Worm (Caenorhabditis elegans) whole organism, late embryonic: Measurements from ENCODE around the gene F22E5.12.

Experiments used
- C08G9.2 ChIP-seq: sonication (generic microtip); optimal IDR thresholded peaks from 2 replicates; lab custom pipeline; 2016; ENCODE audit warnings: mild to moderate bottlenecking, missing genetic modification characterization, moderate library complexity, missing compliant biosample characterization
- K02D7.2 ChIP-seq: sonication (generic microtip); optimal IDR thresholded peaks from 2 replicates; lab custom pipeline; 2017; ENCODE audit warnings: mild to moderate bottlenecking, missing genetic modification characterization, missing compliant biosample characterization
- Y22D7AL.16 ChIP-seq: sonication (generic microtip); optimal IDR thresholded peaks from 2 replicates; lab custom pipeline; 2016; ENCODE audit warnings: missing genetic modification characterization, missing compliant biosample characterization
- ahr-1 ChIP-seq: sonication (generic microtip); optimal IDR thresholded peaks from 2 replicates; lab custom pipeline; 2016; ENCODE audit warnings: missing genetic modification characterization, missing compliant biosample characterization
- ama-1 ChIP-seq: fragments of 150-350 bp; optimal IDR thresholded peaks from 2 replicates; lab custom pipeline; 2014
- ceh-14 ChIP-seq: sonication (generic microtip); optimal IDR thresholded peaks from 2 replicates; lab custom pipeline; 2016; ENCODE audit warnings: missing genotype, missing genetic modification characterization, missing compliant biosample characterization
- ceh-19 ChIP-seq: fragments of 200-800 bp; sonication (Bioruptor generic); optimal IDR thresholded peaks from 2 replicates; lab custom pipeline; 2018; ENCODE audit warnings: mild to moderate bottlenecking, missing genetic modification characterization, missing compliant biosample characterization
- ceh-2 ChIP-seq: sonication (generic microtip); optimal IDR thresholded peaks from 2 replicates; lab custom pipeline; 2016; ENCODE audit warnings: missing genotype, missing genetic modification characterization, missing compliant biosample characterization
- ceh-22 ChIP-seq: sonication (generic microtip); optimal IDR thresholded peaks from 2 replicates; lab custom pipeline; 2017; ENCODE audit warnings: missing biosample characterization, missing genetic modification characterization
- ceh-45 ChIP-seq: fragments of 200-800 bp; sonication (Bioruptor generic); IDR thresholded peaks from 2 replicates; pipeline ENCODE4 v1.3.6; 2022; ENCODE audit warnings: missing genetic modification reagents, missing genetic modification characterization, missing compliant biosample characterization
- ceh-48 ChIP-seq: sonication (generic microtip); optimal IDR thresholded peaks from 2 replicates; lab custom pipeline; 2016; ENCODE audit warnings: missing genetic modification characterization, inconsistent platforms, missing compliant biosample characterization
- ceh-6 ChIP-seq: fragments of 200-800 bp; sonication (Bioruptor generic); optimal IDR thresholded peaks from 2 replicates; lab custom pipeline; 2018; ENCODE audit warnings: mild to moderate bottlenecking, missing genetic modification characterization, missing compliant biosample characterization
- ceh-9 ChIP-seq: sonication (generic microtip); optimal IDR thresholded peaks from 2 replicates; lab custom pipeline; 2016; ENCODE audit warnings: mild to moderate bottlenecking, missing genetic modification characterization, inconsistent platforms, missing compliant biosample characterization
- dve-1 ChIP-seq: sonication (generic microtip); optimal IDR thresholded peaks from 2 replicates; lab custom pipeline; 2017; ENCODE audit warnings: antibody characterized with exemption, mild to moderate bottlenecking, missing genetic modification characterization, missing compliant biosample characterization
- elt-4 ChIP-seq: sonication (generic microtip); optimal IDR thresholded peaks from 2 replicates; lab custom pipeline; 2016; ENCODE audit warnings: missing genetic modification characterization, missing compliant biosample characterization
- eyg-1 ChIP-seq: sonication (generic microtip); optimal IDR thresholded peaks from 2 replicates; lab custom pipeline; 2016; ENCODE audit warnings: missing genotype, missing genetic modification characterization, missing compliant biosample characterization
- fkh-10 ChIP-seq: fragments of 150-350 bp; optimal IDR thresholded peaks from 2 replicates; lab custom pipeline; 2014; ENCODE audit warnings: missing biosample characterization, missing genetic modification reagents, missing genetic modification characterization
- fkh-6 ChIP-seq: sonication (generic microtip); optimal IDR thresholded peaks from 2 replicates; lab custom pipeline; 2016; ENCODE audit warnings: missing genetic modification characterization, missing compliant biosample characterization
- hlh-13 ChIP-seq: fragments of 200-800 bp; sonication (Bioruptor generic); optimal IDR thresholded peaks from 2 replicates; lab custom pipeline; 2018; ENCODE audit warnings: mild to moderate bottlenecking, missing genetic modification characterization, missing compliant biosample characterization
- hlh-30 ChIP-seq: sonication (generic microtip); optimal IDR thresholded peaks from 2 replicates; lab custom pipeline; 2017; ENCODE audit warnings: antibody characterized with exemption, missing genetic modification characterization, missing compliant biosample characterization; ENCODE audit not compliant: insufficient read depth
- hlh-6 ChIP-seq: sonication (generic microtip); optimal IDR thresholded peaks from 2 replicates; lab custom pipeline; 2016; ENCODE audit warnings: missing genotype, missing genetic modification characterization, missing compliant biosample characterization
- hlh-8 ChIP-seq: sonication (generic microtip); optimal IDR thresholded peaks from 2 replicates; lab custom pipeline; 2016; ENCODE audit warnings: missing genotype, missing genetic modification characterization, missing compliant biosample characterization
- lim-6 ChIP-seq: sonication (generic microtip); optimal IDR thresholded peaks from 2 replicates; lab custom pipeline; 2016; ENCODE audit warnings: missing genetic modification characterization, missing compliant biosample characterization
- npax-4 ChIP-seq: sonication (generic microtip); optimal IDR thresholded peaks from 2 replicates; lab custom pipeline; 2016; ENCODE audit warnings: missing genetic modification characterization, missing compliant biosample characterization
- odd-2 ChIP-seq: sonication (generic microtip); optimal IDR thresholded peaks from 2 replicates; lab custom pipeline; 2017; ENCODE audit warnings: antibody characterized with exemption, mild to moderate bottlenecking, missing genetic modification characterization, missing compliant biosample characterization
- pha-2 ChIP-seq: sonication (generic microtip); optimal IDR thresholded peaks from 2 replicates; lab custom pipeline; 2017; ENCODE audit warnings: mild to moderate bottlenecking, missing genetic modification characterization, missing compliant biosample characterization
- pha-4 ChIP-seq: fragments of 150-350 bp; optimal IDR thresholded peaks from 2 replicates; lab custom pipeline; 2018; ENCODE audit warnings: missing biosample characterization, missing genetic modification reagents, missing genetic modification characterization
- pqm-1 ChIP-seq: sonication (generic microtip); optimal IDR thresholded peaks from 2 replicates; lab custom pipeline; 2016; ENCODE audit warnings: missing genetic modification characterization, missing compliant biosample characterization
- pros-1 ChIP-seq: fragments of 150-350 bp; optimal IDR thresholded peaks from 2 replicates; lab custom pipeline; 2014; ENCODE audit warnings: missing biosample characterization, missing genetic modification reagents, missing genetic modification characterization
- sdc-2 ChIP-seq: sonication (generic microtip); optimal IDR thresholded peaks from 2 replicates; lab custom pipeline; 2016; ENCODE audit warnings: missing genotype, missing genetic modification characterization, missing compliant biosample characterization
- tbx-2 ChIP-seq: sonication (generic microtip); optimal IDR thresholded peaks from 2 replicates; lab custom pipeline; 2016; ENCODE audit warnings: missing genetic modification characterization, missing compliant biosample characterization
- tbx-7 ChIP-seq: sonication (generic microtip); optimal IDR thresholded peaks from 2 replicates; lab custom pipeline; 2016; ENCODE audit warnings: missing genotype, missing genetic modification characterization, missing compliant biosample characterization
- ttx-3 ChIP-seq: sonication (generic microtip); optimal IDR thresholded peaks from 2 replicates; lab custom pipeline; 2016; ENCODE audit warnings: missing genetic modification reagents, missing genetic modification characterization, missing compliant biosample characterization
- unc-3 ChIP-seq, 2 experiments: fragments of 200-800 bp in 1 of 2; sonication (Bioruptor generic) in 1 of 2; sonication (generic microtip) in 1 of 2; conservative IDR thresholded peaks in 1 of 2; optimal IDR thresholded peaks in 1 of 2; 2 replicates each; pipeline versions ENCODE4 v1.3.6 to Lab custom; 2016 to 2022; ENCODE audit warnings: missing compliant biosample characterization in 2 of 2, missing genetic modification characterization in 2 of 2, missing genetic modification reagents in 1 of 2
- unc-42 ChIP-seq: sonication (generic microtip); optimal IDR thresholded peaks from 2 replicates; lab custom pipeline; 2016; ENCODE audit warnings: missing genotype, missing genetic modification characterization, missing compliant biosample characterization
- zip-5 ChIP-seq: sonication (generic microtip); optimal IDR thresholded peaks from 2 replicates; lab custom pipeline; 2016; ENCODE audit warnings: missing genetic modification characterization, missing compliant biosample characterization

The F22E5.12 gene

DNA sequence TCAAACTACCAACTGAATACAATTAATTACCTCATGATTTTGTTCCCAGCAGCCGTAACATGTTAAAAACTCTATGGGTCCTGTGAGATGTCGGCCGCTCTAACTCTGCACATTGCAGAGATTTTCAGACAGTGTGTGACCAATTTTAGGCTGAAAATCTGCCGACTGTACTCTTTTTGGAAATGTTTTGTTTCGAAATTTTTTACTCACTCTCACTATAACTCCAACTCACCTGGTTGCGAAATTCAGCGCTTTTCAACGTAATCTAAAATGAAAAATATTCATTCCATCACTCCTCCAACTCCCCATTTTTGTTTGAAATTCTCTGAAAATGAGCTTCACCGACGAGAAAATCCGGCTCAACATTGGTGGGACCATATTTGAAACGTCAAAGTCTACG is 2.9 kb upstream of the F22E5.12 start, which contains the start of the genes F22E5.13 and F22E5.6:
TSS of gene F22E5.13 (minus strand) at position 101 of the 400 bp plus-strand sequence.
TSS of gene F22E5.6 (plus strand) at position 297 of the 400 bp plus-strand sequence.
- TF ChIP-seq tbx-2 (tag; lab: Kevin White, UChicago): no peak
- TF ChIP-seq C08G9.2: no peak
- no peak for TF ChIP-seq hlh-8 (tag; lab: Kevin White, UChicago)
- TF ChIP-seq Y22D7AL.16 (tag; lab: Kevin White, UChicago): no peak
- no peak for TF ChIP-seq hlh-6

DNA sequence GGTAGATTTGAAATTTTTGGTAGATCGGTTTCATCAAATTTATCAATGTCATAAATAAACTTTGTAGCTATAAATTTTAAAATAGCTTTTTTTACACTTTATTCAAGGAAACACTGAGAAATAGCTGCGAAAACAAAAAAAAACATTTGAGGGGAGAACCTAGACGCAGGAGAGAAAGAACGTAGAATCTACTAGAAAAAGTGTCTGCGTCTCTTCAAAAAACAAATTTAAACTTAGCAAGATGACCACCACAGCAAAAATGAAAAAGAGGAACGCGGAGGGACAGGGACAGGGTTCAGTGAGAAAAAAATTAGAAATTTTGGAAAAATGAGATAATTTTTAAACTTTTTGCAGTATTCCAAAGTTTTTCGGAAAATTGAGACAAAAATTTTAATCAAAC is 2.4 kb upstream of the F22E5.12 start:
- TF ChIP-seq tbx-7 (tag; lab: Kevin White, UChicago) (no peak), odd-2 (tag; lab: Kevin White, UChicago) (no peak), pha-2 (tag; lab: Kevin White, UChicago) (no peak), K02D7.2 (tag; lab: Kevin White, UChicago) (no peak), zip-5 (tag; lab: Kevin White, UChicago) (no peak), ttx-3 (tag; lab: Kevin White, UChicago) (no peak), unc-3 (GFP tag; conservative IDR thresholded peaks at IDR 0.05; lab: Robert Waterston, UW) (no peak), unc-3 (tag; optimal IDR thresholded peaks at IDR 0.05; lab: Kevin White, UChicago) (no peak), ceh-6 (GFP tag; lab: Kevin White, UChicago) (no peak), ahr-1 (no peak), unc-42 (tag; lab: Kevin White, UChicago) (no peak), tbx-2 (tag; lab: Kevin White, UChicago) (no peak), ceh-22 (no peak), ceh-2 (tag; lab: Kevin White, UChicago) (no peak), ceh-45 (no peak), npax-4 (tag; lab: Kevin White, UChicago) (no peak), dve-1 (tag; lab: Kevin White, UChicago) (no peak), sdc-2 (tag; lab: Kevin White, UChicago) (no peak), pqm-1 (no peak), pha-4 (no peak)
- TF ChIP-seq, all 69 proteins: peak for 0

DNA sequence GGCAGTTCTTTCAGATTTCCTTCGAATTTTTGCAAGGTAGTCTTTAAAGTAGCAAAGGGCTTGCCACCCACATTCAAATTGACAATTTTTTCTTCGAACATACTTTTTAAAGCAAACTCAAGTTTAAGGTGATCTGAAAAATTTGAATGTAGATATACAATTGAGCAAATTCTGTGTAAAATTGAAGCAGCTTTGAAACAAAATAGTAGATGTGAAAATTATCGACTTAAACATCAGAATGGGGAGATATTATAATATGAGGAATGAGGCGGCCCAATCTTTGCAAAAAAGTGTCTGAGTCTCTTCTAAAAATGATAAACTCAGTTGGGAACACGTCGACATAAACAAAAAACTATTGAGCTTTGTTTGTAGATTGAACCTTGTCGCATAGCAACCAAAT is 2.2 kb downstream of the F22E5.12 start, which contains the start of gene F22E5.11:
TSS of gene F22E5.11 (minus strand) at position 101 of the 400 bp plus-strand sequence.
- no peak for TF ChIP-seq ceh-48 (tag; lab: Kevin White, UChicago)
- no peak for TF ChIP-seq ceh-9
- TF ChIP-seq elt-4: no peak
- no peak for TF ChIP-seq hlh-13 (GFP tag; lab: Kevin White, UChicago)
- no peak for TF ChIP-seq ceh-14
- no peak for TF ChIP-seq fkh-6
- TF ChIP-seq tbx-7 (tag; lab: Kevin White, UChicago): no peak
- no peak for TF ChIP-seq ceh-19 (GFP tag; lab: Kevin White, UChicago)
- TF ChIP-seq pros-1 (tag; lab: Kevin White, UChicago): no peak
- TF ChIP-seq fkh-10: no peak
- no peak for TF ChIP-seq hlh-30 (tag; lab: Kevin White, UChicago)
- TF ChIP-seq odd-2 (tag; lab: Kevin White, UChicago): no peak
- no peak for TF ChIP-seq eyg-1 (tag; lab: Kevin White, UChicago)

DNA sequence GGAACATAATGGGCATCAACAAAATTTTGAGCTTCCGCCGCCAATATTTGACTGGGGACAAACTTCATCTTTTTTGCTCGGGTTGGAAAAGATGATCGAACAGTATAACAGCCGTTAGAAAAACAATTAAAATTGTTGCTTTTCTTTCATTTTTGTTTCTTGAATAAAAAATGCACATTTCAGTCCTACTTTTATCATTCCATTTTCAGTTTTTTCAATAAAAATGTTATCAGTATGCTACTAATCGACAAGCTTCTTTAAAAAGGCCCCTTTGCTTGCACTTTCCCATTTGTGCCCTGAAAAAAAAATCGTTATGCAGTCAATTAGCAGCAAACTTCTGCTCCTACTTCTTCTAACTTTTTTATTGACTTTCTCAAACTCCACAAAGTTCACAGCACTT is 4.9 kb downstream of the F22E5.12 start, which contains the start of gene F22E5.7:
TSS of gene F22E5.7 (plus strand) at position 301 of the 400 bp plus-strand sequence.
- TF ChIP-seq lim-6 (tag; lab: Kevin White, UChicago) (no peak), ama-1 (lab: Kevin White, UChicago) (no peak), pha-4 (no peak), eyg-1 (tag; lab: Kevin White, UChicago) (no peak), Y22D7AL.16 (tag; lab: Kevin White, UChicago) (no peak)
